Fruit fly (Drosophila melanogaster): ENCODE measurements around the gene RpL34a.
A peak's percentile ranks its signal among the peaks of the same experiment; 100 is the strongest.

Gene RpL34a

dm6 chr3R:26034643-26035368, 24.3 kb downstream of the RpL34a start (continued):
- TF ChIP-seq CG8388 (GFP tag; optimal IDR thresholded peaks at IDR 0.05) = no peak
- no peak for TF ChIP-seq kay (GFP tag; optimal IDR thresholded peaks at IDR 0.05)
- TF ChIP-seq HLHmδ (GFP tag; optimal IDR thresholded peaks at IDR 0.05) = peak; percentile 62
- TF ChIP-seq HLH4C (GFP tag; IDR thresholded peaks at IDR 0.05; ENCODE audit: partially characterized antibody) = no peak
- TF ChIP-seq dysf (GFP tag; IDR thresholded peaks at IDR 0.05) = peak; percentile 38; the same call in 1 of the 3 replicates
- TF ChIP-seq Deaf1 (tag; optimal IDR thresholded peaks at IDR 0.05) = peak; percentile 38
- no peak for TF ChIP-seq CG13424 (tag; optimal IDR thresholded peaks at IDR 0.05)
- no peak for TF ChIP-seq Six4 (GFP tag; optimal IDR thresholded peaks at IDR 0.05)
- TF ChIP-seq croc (GFP tag; conservative IDR thresholded peaks at IDR 0.05) = no peak
- TF ChIP-seq Med (GFP tag) = peak; percentile 25
- no peak for TF ChIP-seq CG43689 (GFP tag; IDR thresholded peaks at IDR 0.05)
- TF ChIP-seq abd-A (tag; optimal IDR thresholded peaks at IDR 0.05) = peak; percentile 17
- TF ChIP-seq CG31224 (GFP tag; IDR thresholded peaks at IDR 0.05) = no peak
- TF ChIP-seq lov (optimal IDR thresholded peaks at IDR 0.05) = no peak
- peak; percentile 37; the same call in 1 of the 3 replicates for TF ChIP-seq lov (GFP tag; IDR thresholded peaks at IDR 0.05)
- peak; percentile 27 for TF ChIP-seq nerfin-1 (tag; optimal IDR thresholded peaks at IDR 0.05)
- TF ChIP-seq sr (GFP tag; IDR thresholded peaks at IDR 0.05) = no peak
- no peak for TF ChIP-seq CG31441 (GFP tag; IDR thresholded peaks at IDR 0.05)
- TF ChIP-seq vfl (GFP tag; optimal IDR thresholded peaks at IDR 0.05) = no peak
- TF ChIP-seq Pdp1 (GFP tag; optimal IDR thresholded peaks at IDR 0.05) = no peak
- no peak for TF ChIP-seq CG3065 (GFP tag; optimal IDR thresholded peaks at IDR 0.05)
- no peak for TF ChIP-seq CG7987 (GFP tag; optimal IDR thresholded peaks at IDR 0.05)
- TF ChIP-seq CG32767 (GFP tag; IDR thresholded peaks at IDR 0.05) = no peak
- no peak for TF ChIP-seq slou (GFP tag; optimal IDR thresholded peaks at IDR 0.05)
- no peak for TF ChIP-seq tgo (GFP tag; IDR thresholded peaks at IDR 0.05)
- TF ChIP-seq fd64A (GFP tag; optimal IDR thresholded peaks at IDR 0.05) = no peak
- TF ChIP-seq Sin3A (optimal IDR thresholded peaks at IDR 0.05) = no peak
- TF ChIP-seq amos (GFP tag; IDR thresholded peaks at IDR 0.05; ENCODE audit: partially characterized antibody) = no peak
- peak; percentile 77 for TF ChIP-seq CG8924 (tag; optimal IDR thresholded peaks at IDR 0.05)
- TF ChIP-seq gce (GFP tag; IDR thresholded peaks at IDR 0.05) = no peak
- peak; percentile 51 for TF ChIP-seq cg (GFP tag; optimal IDR thresholded peaks at IDR 0.05)
- no peak for TF ChIP-seq jumu (GFP tag; optimal IDR thresholded peaks at IDR 0.05)
- TF ChIP-seq vvl (GFP tag; IDR thresholded peaks at IDR 0.05) = no peak
- TF ChIP-seq CG9817 (tag; optimal IDR thresholded peaks at IDR 0.05) = no peak
- TF ChIP-seq Neu2 (GFP tag; optimal IDR thresholded peaks at IDR 0.05; ENCODE audit: borderline replicate concordance) = no peak
- no peak for TF ChIP-seq CG11695 (GFP tag; IDR thresholded peaks at IDR 0.05)
- no peak for TF ChIP-seq CG34224 (GFP tag; IDR thresholded peaks at IDR 0.05; ENCODE audit: partially characterized antibody)
- no peak for TF ChIP-seq CG12071 (GFP tag; optimal IDR thresholded peaks at IDR 0.05)
- TF ChIP-seq Fer3 (tag; optimal IDR thresholded peaks at IDR 0.05) = no peak
- peak; percentile 4 for TF ChIP-seq D19A (tag; optimal IDR thresholded peaks at IDR 0.05)
- TF ChIP-seq sug (tag; optimal IDR thresholded peaks at IDR 0.05) = no peak
- TF ChIP-seq da (GFP tag; optimal IDR thresholded peaks at IDR 0.05) = peak; percentile 20
- TF ChIP-seq CG6765 (GFP tag; optimal IDR thresholded peaks at IDR 0.05) = no peak
- peak; percentile 6 for TF ChIP-seq CG17829 (tag; optimal IDR thresholded peaks at IDR 0.05)
- peak; percentile 82 for TF ChIP-seq ac (GFP tag; optimal IDR thresholded peaks at IDR 0.05)
- TF ChIP-seq CG31388 (GFP tag; optimal IDR thresholded peaks at IDR 0.05) = no peak
- TF ChIP-seq CG12104 (GFP tag; optimal IDR thresholded peaks at IDR 0.05) = no peak
- peak; percentile 85 for TF ChIP-seq twi (tag; optimal IDR thresholded peaks at IDR 0.05)
- TF ChIP-seq zf30C (GFP tag; optimal IDR thresholded peaks at IDR 0.05) = no peak
- no peak for TF ChIP-seq p53 (GFP tag; optimal IDR thresholded peaks at IDR 0.05)
- no peak for TF ChIP-seq cwo (GFP tag; optimal IDR thresholded peaks at IDR 0.05)
